Worm (Caenorhabditis elegans): ENCODE results near the gene C01C10.2.

ce11 chrX:7463637-7464036, 25.7 kb upstream of the C01C10.2 start, which contains the start of gene sox-2:
- TF ChIP-seq ZK546.5 (tag; optimal IDR thresholded peaks at IDR 0.05) = no peak
- no peak for TF ChIP-seq blmp-1 (tag; optimal IDR thresholded peaks at IDR 0.05; ENCODE audit: insufficient read depth)
